Worm (Caenorhabditis elegans) whole organism, early embryonic: ENCODE measurements around the gene F52G3.7.

Source experiments
- B0310.2 ChIP-seq: sonication (generic microtip); optimal IDR thresholded peaks from 2 replicates; lab custom pipeline; 2016; ENCODE audit warnings: mild to moderate bottlenecking, missing genetic modification characterization, missing compliant biosample characterization
- F13C5.2 ChIP-seq: sonication (generic microtip); optimal IDR thresholded peaks from 2 replicates; lab custom pipeline; 2017; ENCODE audit warnings: mild to moderate bottlenecking, missing genetic modification characterization, inconsistent platforms, missing compliant biosample characterization
- aly-1 ChIP-seq: sonication (generic microtip); optimal IDR thresholded peaks from 2 replicates; lab custom pipeline; 2016; ENCODE audit warnings: missing genetic modification characterization, missing compliant biosample characterization
- ama-1 ChIP-seq: fragments of 150-350 bp; optimal IDR thresholded peaks from 2 replicates; lab custom pipeline; 2014
- ceh-13 ChIP-seq: fragments of 200-800 bp; sonication (Bioruptor generic); optimal IDR thresholded peaks from 2 replicates; lab custom pipeline; 2018; ENCODE audit warnings: mild to moderate bottlenecking, missing genetic modification characterization, missing compliant biosample characterization
- ceh-36 ChIP-seq: sonication (generic microtip); optimal IDR thresholded peaks from 2 replicates; lab custom pipeline; 2016; ENCODE audit warnings: missing genetic modification characterization, inconsistent platforms, missing compliant biosample characterization
- ets-7 ChIP-seq: sonication (generic microtip); optimal IDR thresholded peaks from 2 replicates; lab custom pipeline; 2016; ENCODE audit warnings: missing genotype, missing genetic modification characterization, missing compliant biosample characterization
- flt-1 ChIP-seq: fragments of 200-800 bp; sonication (Bioruptor generic); IDR thresholded peaks from 2 replicates; pipeline ENCODE4 v1.3.6; 2022; ENCODE audit warnings: missing genetic modification characterization, missing compliant biosample characterization
- hmbx-1 ChIP-seq: sonication (generic microtip); optimal IDR thresholded peaks from 2 replicates; lab custom pipeline; 2016; ENCODE audit warnings: mild to moderate bottlenecking, missing genetic modification characterization, missing compliant biosample characterization
- hmg-4 ChIP-seq: fragments of 200-800 bp; sonication (Bioruptor generic); optimal IDR thresholded peaks from 2 replicates; lab custom pipeline; 2018; ENCODE audit warnings: mild to moderate bottlenecking, missing genetic modification characterization, missing compliant biosample characterization
- hnd-1 ChIP-seq: sonication (generic microtip); optimal IDR thresholded peaks from 2 replicates; lab custom pipeline; 2016; ENCODE audit warnings: missing genetic modification characterization, missing compliant biosample characterization
- pes-1 ChIP-seq: fragments of 200-800 bp; sonication (Bioruptor generic); IDR thresholded peaks from 2 replicates; pipeline ENCODE4 v1.3.6; 2022; ENCODE audit warnings: missing genetic modification reagents, missing genetic modification characterization, missing compliant biosample characterization
- scrt-1 ChIP-seq: fragments of 200-800 bp; sonication (Bioruptor generic); IDR thresholded peaks from 2 replicates; pipeline ENCODE4 v1.3.6; 2022; ENCODE audit warnings: missing genetic modification characterization, missing compliant biosample characterization
- sea-1 ChIP-seq: fragments of 200-800 bp; sonication (Bioruptor generic); conservative IDR thresholded peaks from 2 replicates; pipeline ENCODE4 v1.3.6; 2022; ENCODE audit warnings: missing genetic modification characterization, missing compliant biosample characterization
- tbx-11 ChIP-seq: fragments of 200-800 bp; sonication (Bioruptor generic); IDR thresholded peaks from 2 replicates; pipeline ENCODE4 v1.3.6; 2022; ENCODE audit warnings: missing genetic modification characterization, missing compliant biosample characterization
- tbx-37 ChIP-seq: fragments of 200-800 bp; sonication (Bioruptor generic); conservative IDR thresholded peaks from 2 replicates; pipeline ENCODE4 v1.3.6; 2022; ENCODE audit warnings: missing genetic modification reagents, missing genetic modification characterization, missing compliant biosample characterization
- tra-4 ChIP-seq: sonication (generic microtip); optimal IDR thresholded peaks from 2 replicates; lab custom pipeline; 2017; ENCODE audit warnings: missing genetic modification characterization, missing compliant biosample characterization

The F52G3.7 gene

DNA sequence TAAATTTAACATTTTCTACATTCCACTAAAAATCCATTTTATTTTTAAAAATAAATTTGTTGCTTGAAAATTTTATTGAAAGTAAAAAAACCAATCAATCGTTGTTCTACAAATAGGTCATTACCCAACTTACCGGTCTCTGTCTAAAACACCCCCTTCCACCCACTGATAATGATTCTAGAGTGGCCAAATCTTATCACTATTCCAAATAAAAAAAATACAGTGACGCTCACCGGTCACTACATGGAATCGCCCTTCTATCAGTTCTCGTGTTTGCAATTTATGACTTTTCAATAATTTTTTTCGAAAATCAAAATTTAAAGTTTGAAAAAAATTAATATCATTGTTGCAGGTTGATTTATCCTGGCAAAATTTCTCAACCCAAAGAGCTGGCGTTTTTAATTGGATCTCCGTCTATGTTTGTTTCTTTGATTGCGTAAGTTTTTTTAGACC is at the start of gene F52G3.7, which contains the start of gene F52G3.1:
Gene F52G3.7 (plus strand): TSS at position 403 of the 453 bp plus-strand sequence.
Gene F52G3.1 (plus strand): TSS at position 353 of the 453 bp plus-strand sequence.
- no peak for TF ChIP-seq sea-1 (GFP tag; lab: Robert Waterston, UW)
- TF ChIP-seq ets-7, result no peak
- TF ChIP-seq tbx-37, result no peak
- no peak for TF ChIP-seq hnd-1 (tag; lab: Kevin White, UChicago)
- TF ChIP-seq pes-1 (GFP tag; lab: Robert Waterston, UW), result no peak
- TF ChIP-seq aly-1 (tag; lab: Kevin White, UChicago), result no peak
- no peak for TF ChIP-seq ama-1
- no peak for TF ChIP-seq tbx-11 (GFP tag; lab: Robert Waterston, UW)
- TF ChIP-seq hmbx-1, result no peak
- no peak for TF ChIP-seq scrt-1
- no peak for TF ChIP-seq ceh-13 (GFP tag; lab: Kevin White, UChicago)
- TF ChIP-seq F13C5.2 (tag; lab: Kevin White, UChicago), result no peak
- no peak for TF ChIP-seq B0310.2 (tag; lab: Kevin White, UChicago)
- no peak for TF ChIP-seq tra-4
- no peak for TF ChIP-seq hmg-4

DNA sequence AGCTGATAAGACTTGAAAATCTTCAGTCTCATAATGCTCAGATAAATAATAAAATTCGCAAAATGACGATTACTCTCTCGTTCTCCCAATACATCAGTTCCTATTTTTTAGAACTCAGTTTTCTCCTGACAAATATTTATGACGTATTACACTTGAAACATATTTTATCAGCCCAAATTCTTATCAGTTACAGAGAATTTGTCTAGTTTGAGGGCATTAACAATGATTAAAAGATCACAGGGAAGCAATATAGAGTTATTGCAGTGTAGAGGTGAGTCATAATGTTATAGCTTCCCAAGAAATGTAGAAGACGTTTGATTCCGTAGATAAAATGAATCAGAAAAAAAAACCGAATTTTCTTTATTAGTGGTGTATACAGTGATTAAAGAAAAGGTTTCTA is 44.3 kb upstream of the F52G3.7 start:
- TF ChIP-seq ceh-36 (tag; lab: Kevin White, UChicago), result no peak
- TF ChIP-seq scrt-1, result no peak
- no peak for TF ChIP-seq pes-1 (GFP tag; lab: Robert Waterston, UW)
- TF ChIP-seq tbx-11 (GFP tag; lab: Robert Waterston, UW), result no peak
- TF ChIP-seq ceh-13 (GFP tag; lab: Kevin White, UChicago), result no peak
- TF ChIP-seq hmbx-1, result no peak
- TF ChIP-seq B0310.2 (tag; lab: Kevin White, UChicago), result no peak
- no peak for TF ChIP-seq tbx-37
- TF ChIP-seq F13C5.2 (tag; lab: Kevin White, UChicago), result no peak
- no peak for TF ChIP-seq ama-1
- TF ChIP-seq hmg-4, result no peak
- TF ChIP-seq aly-1 (tag; lab: Kevin White, UChicago), result no peak

DNA sequence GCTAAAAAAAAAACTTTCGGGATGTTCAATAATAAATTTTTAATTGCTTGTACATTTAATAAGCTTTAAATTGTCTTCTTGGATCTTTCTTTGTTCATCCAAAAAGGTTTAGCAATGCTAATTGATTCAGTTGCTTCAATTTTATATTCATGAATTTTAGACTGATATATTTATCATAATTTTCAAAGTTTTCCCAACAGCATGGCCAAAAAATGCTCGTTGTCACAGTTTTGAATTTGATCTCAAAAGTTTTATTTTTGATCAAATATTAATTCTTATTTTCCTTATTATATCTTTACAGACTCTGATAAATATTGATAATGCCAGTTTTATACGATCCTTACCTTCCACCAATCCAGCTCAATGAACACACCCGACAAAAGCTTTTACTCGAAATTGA is 42.2 kb upstream of the F52G3.7 start, which contains the start of gene fbxb-114:
Gene fbxb-114 (plus strand): TSS at position 301 of the 400 bp plus-strand sequence.
- TF ChIP-seq hmbx-1, result no peak
- TF ChIP-seq tbx-11 (GFP tag; lab: Robert Waterston, UW), result no peak
- no peak for TF ChIP-seq tra-4

DNA sequence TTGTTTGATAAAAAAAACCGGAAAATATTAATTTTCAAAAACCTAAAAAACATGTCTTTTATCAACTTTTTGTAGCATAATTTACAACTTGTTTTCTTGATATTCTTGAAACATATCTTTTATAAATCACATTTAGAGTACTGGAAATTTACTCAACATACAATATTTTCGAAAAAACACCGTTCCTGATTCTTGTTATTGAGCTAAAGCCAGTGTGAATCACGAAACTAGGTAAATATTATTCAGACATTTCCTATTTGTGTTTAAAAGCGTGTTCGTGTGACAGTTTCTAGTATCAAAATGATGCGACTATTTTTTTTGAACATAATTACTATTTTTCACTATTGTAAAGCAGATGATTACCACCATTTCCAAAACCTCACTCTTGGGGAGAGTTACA is 40.1 kb upstream of the F52G3.7 start, which contains the start of gene C30E1.4:
Gene C30E1.4 (plus strand): TSS at position 301 of the 400 bp plus-strand sequence.
- TF ChIP-seq ceh-13 (GFP tag; lab: Kevin White, UChicago) (no peak), tbx-37 (no peak), ets-7 (no peak), aly-1 (tag; lab: Kevin White, UChicago) (no peak), pes-1 (GFP tag; lab: Robert Waterston, UW) (no peak), hmbx-1 (no peak), sea-1 (GFP tag; lab: Robert Waterston, UW) (no peak), ama-1 (no peak), B0310.2 (tag; lab: Kevin White, UChicago) (no peak), tra-4 (no peak), flt-1 (GFP tag; lab: Robert Waterston, UW) (no peak), hmg-4 (no peak), scrt-1 (no peak), hnd-1 (tag; lab: Kevin White, UChicago) (no peak), F13C5.2 (tag; lab: Kevin White, UChicago) (no peak), ceh-36 (tag; lab: Kevin White, UChicago) (no peak), tbx-11 (GFP tag; lab: Robert Waterston, UW) (no peak)

DNA sequence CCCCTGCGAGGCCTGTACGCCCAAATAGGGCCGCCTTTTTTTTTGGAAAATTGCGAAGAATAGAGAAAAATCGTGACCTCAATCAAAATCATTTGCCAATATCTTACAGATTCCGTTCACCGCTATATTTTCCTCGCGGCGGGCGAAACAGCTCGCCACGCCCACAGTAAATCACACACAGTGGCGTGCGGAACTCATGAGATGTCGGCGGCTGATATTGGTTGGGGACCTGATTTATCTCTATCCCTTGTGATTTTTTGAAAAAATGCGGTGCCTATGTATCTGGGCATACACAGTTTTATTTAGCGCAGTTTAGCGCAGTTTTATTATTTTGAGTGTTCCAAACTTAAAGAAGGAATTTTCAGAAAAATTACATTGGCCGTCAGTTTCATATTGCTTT is 38.4 kb upstream of the F52G3.7 start:
- 0 out of 2 replicates have a peak, but pooled peaks have one; percentile 45 for TF ChIP-seq sea-1 (GFP tag; lab: Robert Waterston, UW)
- TF ChIP-seq aly-1 (tag; lab: Kevin White, UChicago), result no peak

DNA sequence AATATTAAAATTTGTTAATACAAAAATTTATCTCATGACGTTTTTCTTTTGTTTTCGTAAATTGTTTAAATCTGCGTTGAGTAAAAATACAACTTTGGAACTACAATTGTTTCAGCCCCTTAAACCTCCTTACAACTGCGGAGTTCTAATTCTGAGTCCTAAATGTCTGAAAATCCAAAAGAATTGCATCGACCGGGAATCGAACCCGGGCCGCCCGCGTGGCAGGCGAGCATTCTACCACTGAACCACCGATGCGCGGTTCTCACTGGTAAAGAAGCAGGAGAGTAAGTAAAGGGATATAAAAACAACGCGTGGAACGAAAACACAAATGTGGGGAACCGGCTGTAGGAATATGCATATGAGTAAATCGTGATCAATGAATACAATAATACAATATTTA is 35.6 kb upstream of the F52G3.7 start:
- TF ChIP-seq scrt-1 (peak; percentile 89), B0310.2 (tag; lab: Kevin White, UChicago) (peak; percentile 67), F13C5.2 (tag; lab: Kevin White, UChicago) (peak; percentile 95), ama-1 (no peak), tbx-37 (peak; percentile 77), tra-4 (no peak), hnd-1 (tag; lab: Kevin White, UChicago) (peak; percentile 67), ceh-36 (tag; lab: Kevin White, UChicago) (peak; percentile 84), aly-1 (tag; lab: Kevin White, UChicago) (peak; percentile 80), pes-1 (GFP tag; lab: Robert Waterston, UW) (peak; percentile 90), flt-1 (GFP tag; lab: Robert Waterston, UW) (peak; percentile 83), sea-1 (GFP tag; lab: Robert Waterston, UW) (peak; percentile 85), hmbx-1 (peak; percentile 54), tbx-11 (GFP tag; lab: Robert Waterston, UW) (no peak; the same call in none of the 2 replicates), hmg-4 (peak; percentile 95), ets-7 (peak; percentile 68), ceh-13 (GFP tag; lab: Kevin White, UChicago) (peak; percentile 82)

DNA sequence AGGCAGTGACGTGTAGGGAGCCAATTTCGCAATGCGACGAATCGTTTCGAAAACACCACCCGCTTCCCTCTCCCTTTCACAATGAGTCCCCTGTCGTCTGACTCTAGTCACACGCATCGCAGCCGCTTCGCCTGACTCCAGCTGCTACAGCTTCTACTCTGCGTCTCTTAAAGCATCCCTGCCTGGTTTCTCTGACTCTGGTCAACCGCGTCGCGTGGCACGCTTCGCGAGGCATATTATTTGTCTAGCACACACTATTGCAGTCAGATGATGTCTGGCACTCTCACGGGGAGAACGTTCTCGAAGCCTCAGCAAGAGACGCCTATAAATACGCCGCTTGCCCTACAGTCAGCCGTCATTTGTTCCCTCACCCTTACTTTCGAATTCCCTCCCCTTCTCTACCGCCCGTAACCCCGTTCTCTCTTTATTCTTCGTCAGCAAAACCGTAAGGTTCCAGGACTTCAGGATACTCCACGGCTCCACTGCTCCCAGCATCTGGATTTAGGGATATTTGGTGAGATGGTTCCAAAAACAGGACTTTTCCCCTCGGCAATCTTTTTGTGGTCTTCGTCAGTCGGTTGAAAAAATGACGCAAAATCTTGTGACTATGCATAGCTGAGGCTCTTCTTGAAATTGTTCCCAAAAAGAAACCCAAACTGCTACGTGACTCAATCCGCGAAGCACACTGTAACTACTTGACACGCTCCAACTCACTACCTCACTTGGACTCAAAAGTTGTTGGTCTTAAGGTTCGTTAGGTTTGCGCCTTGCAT is 34.0 kb upstream of the F52G3.7 start:
- peak; percentile 95 for TF ChIP-seq hmg-4
- peak; percentile 99 for TF ChIP-seq ama-1
- TF ChIP-seq pes-1 (GFP tag; lab: Robert Waterston, UW), result peak; percentile 71
- TF ChIP-seq ceh-13 (GFP tag; lab: Kevin White, UChicago), result no peak
- TF ChIP-seq aly-1 (tag; lab: Kevin White, UChicago), result peak; percentile 70
- peak; percentile 55 for TF ChIP-seq flt-1 (GFP tag; lab: Robert Waterston, UW)
- no peak for TF ChIP-seq ets-7
- peak; percentile 78 for TF ChIP-seq ceh-36 (tag; lab: Kevin White, UChicago)
- peak; percentile 58 for TF ChIP-seq hnd-1 (tag; lab: Kevin White, UChicago)
- 0 out of 2 replicates have a peak, but pooled peaks have one; percentile 64 for TF ChIP-seq scrt-1
- TF ChIP-seq tbx-37, result peak; percentile 50
- TF ChIP-seq F13C5.2 (tag; lab: Kevin White, UChicago), result peak; percentile 78
- peak; percentile 74 for TF ChIP-seq sea-1 (GFP tag; lab: Robert Waterston, UW)
- peak; percentile 59; the same call in 1 of the 2 replicates for TF ChIP-seq tbx-11 (GFP tag; lab: Robert Waterston, UW)
- TF ChIP-seq tra-4, result peak; percentile 83
- peak; percentile 80 for TF ChIP-seq B0310.2 (tag; lab: Kevin White, UChicago)
- TF ChIP-seq hmbx-1, result peak; percentile 69
